Worm (Caenorhabditis elegans) whole organism, midembryonic: Measurements from ENCODE around the gene F53H1.4.

Experiments used
- T22C8.4 ChIP-seq: fragments of 200-800 bp; sonication (Bioruptor generic); IDR thresholded peaks from 2 replicates; pipeline ENCODE4 v1.3.6; 2022; ENCODE audit warnings: missing genetic modification characterization, missing compliant biosample characterization
- cog-1 ChIP-seq: sonication (generic microtip); optimal IDR thresholded peaks from 2 replicates; lab custom pipeline; 2016; ENCODE audit warnings: missing genetic modification characterization, missing compliant biosample characterization
- flt-1 ChIP-seq: fragments of 200-800 bp; sonication (Bioruptor generic); IDR thresholded peaks from 2 replicates; pipeline ENCODE4 v1.3.6; 2022; ENCODE audit warnings: missing genetic modification characterization, missing compliant biosample characterization
- klf-2 ChIP-seq: fragments of 200-800 bp; sonication (Bioruptor generic); conservative IDR thresholded peaks from 2 replicates; pipeline ENCODE4 v1.3.6; 2022; ENCODE audit warnings: missing genetic modification reagents, missing genetic modification characterization, missing compliant biosample characterization
- med-1 ChIP-seq: sonication (generic microtip); optimal IDR thresholded peaks from 2 replicates; lab custom pipeline; 2017; ENCODE audit warnings: missing genetic modification characterization, mild to moderate bottlenecking, missing compliant biosample characterization, antibody characterized with exemption, missing genetic modification reagents; ENCODE audit not compliant: insufficient read depth
- ref-1 ChIP-seq: fragments of 200-800 bp; sonication (Bioruptor generic); conservative IDR thresholded peaks from 2 replicates; pipeline ENCODE4 v1.3.6; 2022; ENCODE audit warnings: missing genetic modification reagents, missing genetic modification characterization, missing compliant biosample characterization
- tab-1 ChIP-seq: fragments of 200-800 bp; sonication (Bioruptor generic); IDR thresholded peaks from 2 replicates; pipeline ENCODE4 v1.3.6; 2022; ENCODE audit warnings: missing genetic modification characterization, missing compliant biosample characterization
- ztf-23 ChIP-seq: fragments of 200-800 bp; sonication (Bioruptor generic); IDR thresholded peaks from 2 replicates; pipeline ENCODE4 v1.3.6; 2022; ENCODE audit warnings: missing genetic modification reagents, missing genetic modification characterization, missing compliant biosample characterization
- ztf-29 ChIP-seq: fragments of 200-800 bp; sonication (Bioruptor generic); IDR thresholded peaks from 2 replicates; pipeline ENCODE4 v1.3.6; 2022; ENCODE audit warnings: missing genetic modification reagents, missing genetic modification characterization, missing compliant biosample characterization

The F53H1.4 gene

DNA sequence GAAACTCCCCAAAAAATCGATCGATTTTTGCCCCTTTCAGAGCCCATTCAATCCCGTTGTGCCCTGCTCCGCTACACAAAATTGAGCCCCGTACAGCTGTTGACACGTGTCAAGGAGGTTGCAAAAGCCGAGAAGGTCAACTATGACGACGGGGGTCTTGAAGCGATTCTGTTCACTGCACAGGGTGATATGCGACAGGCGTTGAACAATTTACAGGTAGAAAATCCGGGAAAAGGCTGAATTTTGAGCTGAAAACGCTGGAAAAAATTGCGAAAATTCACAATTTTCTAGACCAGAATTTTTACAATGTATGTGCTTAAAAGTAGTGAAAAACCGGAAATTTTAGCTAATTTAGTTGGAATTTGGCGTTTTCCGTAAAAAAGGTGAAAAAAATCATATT lies 39.4 kb downstream of the F53H1.4 start:
- no peak for TF ChIP-seq ztf-29 (GFP tag; lab: Robert Waterston, UW)
- TF ChIP-seq ref-1 (GFP tag; lab: Robert Waterston, UW): no peak
- TF ChIP-seq cog-1: no peak
- TF ChIP-seq flt-1: no peak
- TF ChIP-seq med-1 (GFP tag; lab: Kevin White, UChicago): no peak
- no peak for TF ChIP-seq klf-2 (GFP tag; lab: Robert Waterston, UW)
- no peak for TF ChIP-seq T22C8.4 (GFP tag; lab: Robert Waterston, UW)
- TF ChIP-seq tab-1 (GFP tag; lab: Robert Waterston, UW): no peak
- no peak for TF ChIP-seq ztf-23 (GFP tag; lab: Robert Waterston, UW)

DNA sequence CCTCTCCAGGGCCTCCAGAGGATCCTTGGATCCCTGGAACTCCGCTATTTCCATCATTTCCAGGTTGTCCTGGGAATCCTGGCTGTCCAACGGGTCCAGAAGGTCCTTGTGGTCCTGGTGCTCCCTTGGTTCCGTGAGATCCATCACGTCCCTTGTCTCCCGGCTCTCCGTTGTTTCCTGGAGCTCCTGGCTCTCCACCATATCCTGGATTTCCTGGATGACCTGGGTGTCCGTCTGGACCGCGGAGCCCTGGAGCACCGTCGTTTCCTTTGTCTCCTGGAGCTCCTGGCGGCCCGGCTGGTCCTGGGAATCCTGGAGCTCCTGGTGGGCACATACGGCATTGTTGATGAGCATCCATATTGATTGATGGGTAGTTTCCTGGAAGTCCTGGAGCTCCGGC lies 43.8 kb downstream of the F53H1.4 start:
- TF ChIP-seq cog-1 (no peak), klf-2 (GFP tag; lab: Robert Waterston, UW) (no peak), ztf-23 (GFP tag; lab: Robert Waterston, UW) (no peak), T22C8.4 (GFP tag; lab: Robert Waterston, UW) (no peak), flt-1 (no peak), tab-1 (GFP tag; lab: Robert Waterston, UW) (no peak), med-1 (GFP tag; lab: Kevin White, UChicago) (no peak), ztf-29 (GFP tag; lab: Robert Waterston, UW) (no peak), ref-1 (GFP tag; lab: Robert Waterston, UW) (no peak)

DNA sequence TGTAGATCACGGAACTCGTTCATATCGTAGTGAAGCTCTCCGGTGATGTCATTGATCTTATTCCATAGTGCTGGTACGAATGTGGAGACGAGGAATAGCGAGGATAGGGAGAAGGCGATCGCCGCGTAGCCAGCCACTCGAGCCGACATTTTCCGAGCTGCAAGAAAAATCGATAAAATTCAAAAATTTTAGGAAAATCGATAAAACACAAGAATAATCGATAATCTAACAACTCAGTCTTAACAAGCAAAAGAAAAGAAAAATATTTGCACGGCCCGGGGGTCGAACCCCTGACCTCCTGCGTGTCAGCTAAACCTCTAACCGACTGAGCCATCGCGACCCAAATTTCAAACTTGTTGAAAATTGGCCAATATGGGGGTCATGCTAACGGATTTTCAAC lies 45.2 kb downstream of the F53H1.4 start, which contains the start of gene col-104:
col-104 (minus strand) TSS at position 159 of the 400 bp plus-strand sequence.
- no peak for TF ChIP-seq ztf-23 (GFP tag; lab: Robert Waterston, UW)
- TF ChIP-seq T22C8.4 (GFP tag; lab: Robert Waterston, UW): peak; percentile 73

DNA sequence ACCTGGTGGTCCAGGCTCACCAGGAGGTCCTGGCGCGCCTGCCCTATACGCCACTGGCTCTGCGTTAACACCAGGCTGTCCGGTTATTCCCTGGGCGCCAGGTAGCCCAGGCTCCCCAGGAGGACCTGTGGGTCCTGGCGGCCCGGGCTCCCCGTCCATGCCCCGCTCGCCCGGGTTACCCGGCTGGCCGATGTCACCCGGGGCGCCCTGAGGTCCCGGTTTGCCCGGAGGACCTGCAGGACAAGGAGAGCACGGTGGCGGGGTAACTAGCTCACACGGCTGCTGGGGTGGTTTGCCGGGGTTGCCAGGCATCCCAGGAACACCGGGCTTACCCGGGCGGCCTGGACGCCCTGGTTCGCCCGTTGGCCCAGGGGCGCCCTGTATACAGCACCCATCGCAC lies 48.1 kb downstream of the F53H1.4 start:
- TF ChIP-seq ztf-23 (GFP tag; lab: Robert Waterston, UW) (no peak), cog-1 (no peak), ztf-29 (GFP tag; lab: Robert Waterston, UW) (no peak), flt-1 (0 out of 2 replicates have a peak, but pooled peaks have one; percentile 43), med-1 (GFP tag; lab: Kevin White, UChicago) (no peak), tab-1 (GFP tag; lab: Robert Waterston, UW) (0 out of 2 replicates have a peak, but pooled peaks have one; percentile 20), ref-1 (GFP tag; lab: Robert Waterston, UW) (no peak), T22C8.4 (GFP tag; lab: Robert Waterston, UW) (no peak), klf-2 (GFP tag; lab: Robert Waterston, UW) (no peak)

DNA sequence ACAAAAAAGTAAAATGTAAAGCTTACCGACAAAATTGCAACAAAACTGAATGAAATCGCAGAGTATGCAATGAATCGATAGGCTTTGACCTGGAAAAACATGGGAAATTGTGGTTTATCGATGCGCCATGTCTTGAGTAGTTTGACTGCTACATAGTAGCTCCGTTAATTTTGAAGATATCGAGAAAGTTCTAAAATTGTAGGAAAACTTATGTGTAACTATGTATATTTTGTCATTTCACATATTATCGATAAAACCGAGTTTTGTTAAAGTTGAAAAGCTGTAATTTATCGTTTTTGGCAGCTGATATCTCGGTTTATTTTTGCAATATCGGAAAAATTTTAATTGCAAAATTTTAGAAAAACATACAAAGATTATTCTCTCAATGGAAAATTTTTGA lies 49.2 kb downstream of the F53H1.4 start, which contains the start of gene col-105:
col-105 (minus strand) TSS at position 101 of the 400 bp plus-strand sequence.
- TF ChIP-seq ztf-29 (GFP tag; lab: Robert Waterston, UW): no peak
- TF ChIP-seq tab-1 (GFP tag; lab: Robert Waterston, UW): no peak
- TF ChIP-seq klf-2 (GFP tag; lab: Robert Waterston, UW): no peak
- TF ChIP-seq ztf-23 (GFP tag; lab: Robert Waterston, UW): no peak
- TF ChIP-seq flt-1: no peak
- no peak for TF ChIP-seq T22C8.4 (GFP tag; lab: Robert Waterston, UW)
- TF ChIP-seq cog-1: no peak
- TF ChIP-seq med-1 (GFP tag; lab: Kevin White, UChicago): no peak
- no peak for TF ChIP-seq ref-1 (GFP tag; lab: Robert Waterston, UW)

DNA sequence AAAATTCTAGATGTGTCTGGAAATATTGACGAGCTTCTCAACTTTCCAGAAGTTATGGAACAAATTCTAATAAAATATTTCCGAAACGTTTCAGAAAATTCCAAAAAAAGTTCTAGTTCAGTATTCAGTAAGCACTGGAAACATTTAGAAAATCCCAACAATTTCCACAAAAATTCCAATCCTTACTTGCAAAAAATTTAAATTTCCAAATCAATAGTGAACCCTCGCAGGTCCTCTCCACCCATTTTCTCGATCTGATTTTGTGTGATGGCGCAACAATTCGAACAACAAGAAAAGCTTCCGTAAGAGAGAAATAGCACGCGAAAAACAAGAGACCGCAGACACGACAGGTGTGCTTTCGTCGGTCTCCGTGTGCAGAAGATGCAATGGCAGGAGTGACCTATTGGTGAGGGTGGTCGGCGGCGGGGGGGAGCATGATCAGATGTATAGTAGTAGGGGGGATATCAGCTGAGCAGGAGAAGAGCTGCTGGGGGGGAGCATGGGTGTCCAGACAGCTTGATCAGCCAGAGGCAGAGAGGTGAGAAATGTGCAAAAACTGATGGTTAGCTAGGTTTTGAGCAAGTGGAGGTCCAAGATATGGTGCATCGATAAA lies 51.8 kb downstream of the F53H1.4 start:
- TF ChIP-seq T22C8.4 (GFP tag; lab: Robert Waterston, UW) (no peak), ref-1 (GFP tag; lab: Robert Waterston, UW) (no peak), med-1 (GFP tag; lab: Kevin White, UChicago) (no peak), ztf-23 (GFP tag; lab: Robert Waterston, UW) (no peak), flt-1 (no peak), tab-1 (GFP tag; lab: Robert Waterston, UW) (no peak), ztf-29 (GFP tag; lab: Robert Waterston, UW) (no peak), klf-2 (GFP tag; lab: Robert Waterston, UW) (no peak), cog-1 (no peak)

DNA sequence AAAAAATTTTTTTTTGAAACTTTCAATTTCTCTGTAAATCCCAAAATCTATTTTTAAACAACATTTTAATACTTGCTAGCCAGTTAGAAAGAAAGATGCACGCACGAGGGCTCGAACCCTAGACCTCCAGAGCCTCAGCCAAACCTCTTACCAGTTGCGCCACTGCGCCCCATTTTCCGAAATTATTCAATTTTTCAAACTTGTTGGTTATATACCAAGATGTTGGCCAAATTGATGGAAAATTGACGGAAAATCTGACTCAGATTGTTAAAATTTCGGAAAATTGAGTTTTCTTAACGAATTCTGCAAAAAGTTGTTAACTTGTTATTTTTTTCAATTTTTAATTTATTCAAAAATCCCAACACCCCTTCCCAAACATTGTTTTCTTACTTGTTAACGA lies 55.8 kb downstream of the F53H1.4 start:
- TF ChIP-seq T22C8.4 (GFP tag; lab: Robert Waterston, UW) (no peak), ref-1 (GFP tag; lab: Robert Waterston, UW) (no peak), ztf-29 (GFP tag; lab: Robert Waterston, UW) (no peak), med-1 (GFP tag; lab: Kevin White, UChicago) (no peak), cog-1 (no peak), ztf-23 (GFP tag; lab: Robert Waterston, UW) (no peak), flt-1 (no peak), klf-2 (GFP tag; lab: Robert Waterston, UW) (no peak), tab-1 (GFP tag; lab: Robert Waterston, UW) (no peak)

DNA sequence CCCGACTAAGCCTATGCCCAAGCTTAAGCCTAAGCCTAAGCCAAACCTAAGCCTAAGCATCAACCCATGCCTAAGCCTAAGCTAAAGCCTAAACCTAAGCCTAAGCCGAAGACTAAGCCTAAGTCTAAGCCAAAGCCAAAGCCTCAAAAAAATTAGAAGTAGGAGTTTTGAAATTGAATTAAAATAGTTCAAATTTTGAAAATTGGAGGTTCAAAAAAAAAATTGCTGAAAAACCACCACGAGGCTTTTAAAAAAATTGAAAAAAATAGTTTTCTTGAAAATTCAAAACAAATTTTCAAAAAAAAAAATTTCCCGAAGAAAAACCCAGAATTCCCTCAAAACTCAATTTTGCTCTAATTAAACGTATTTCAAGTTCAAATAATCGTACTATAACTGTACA lies 57.1 kb downstream of the F53H1.4 start:
- no peak for TF ChIP-seq ztf-29 (GFP tag; lab: Robert Waterston, UW)
- no peak for TF ChIP-seq ztf-23 (GFP tag; lab: Robert Waterston, UW)
- no peak for TF ChIP-seq ref-1 (GFP tag; lab: Robert Waterston, UW)
- no peak for TF ChIP-seq cog-1

DNA sequence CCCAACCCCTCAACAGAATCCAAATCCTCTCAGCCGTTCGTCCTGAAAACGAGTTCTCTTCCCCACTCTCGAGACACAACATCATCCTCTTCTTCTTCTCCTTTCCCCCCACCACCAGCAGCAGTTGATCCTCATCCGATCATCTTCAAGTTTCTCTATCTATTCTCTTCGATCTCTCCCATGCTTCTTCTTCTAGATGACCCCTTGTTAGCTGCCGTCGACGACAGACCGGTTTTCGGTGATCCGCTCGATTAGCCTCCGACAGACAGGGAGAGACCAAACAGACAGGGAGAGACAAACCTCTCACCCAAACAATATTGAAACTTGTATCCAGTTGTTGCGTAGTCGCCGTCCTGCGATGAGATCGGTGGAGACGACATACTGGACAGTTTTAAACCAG lies 61.3 kb downstream of the F53H1.4 start:
- TF ChIP-seq med-1 (GFP tag; lab: Kevin White, UChicago) (no peak), cog-1 (no peak), T22C8.4 (GFP tag; lab: Robert Waterston, UW) (no peak), ztf-29 (GFP tag; lab: Robert Waterston, UW) (no peak)

DNA sequence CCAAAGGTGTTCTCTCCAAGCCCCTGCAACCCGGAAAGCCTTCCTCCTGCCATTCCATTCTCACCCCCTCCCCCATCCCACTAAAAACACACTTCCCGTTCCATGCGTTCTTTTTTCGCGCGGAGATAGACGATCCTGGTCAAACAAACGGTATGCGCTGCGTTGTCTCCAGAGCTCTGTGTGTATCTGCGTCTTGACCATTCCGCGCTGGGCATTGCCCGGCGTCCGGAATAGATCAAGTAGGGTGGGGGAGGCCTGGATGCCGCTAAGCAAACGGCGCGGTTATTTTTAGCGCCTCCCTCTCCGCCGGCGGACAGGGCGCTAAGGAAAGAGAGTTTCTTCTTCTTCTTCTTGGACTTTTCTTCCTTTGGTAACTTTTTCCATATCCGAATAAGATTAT lies 65.3 kb downstream of the F53H1.4 start:
- TF ChIP-seq ztf-23 (GFP tag; lab: Robert Waterston, UW) (no peak), ztf-29 (GFP tag; lab: Robert Waterston, UW) (no peak), T22C8.4 (GFP tag; lab: Robert Waterston, UW) (no peak), med-1 (GFP tag; lab: Kevin White, UChicago) (no peak), flt-1 (no peak), cog-1 (no peak), ref-1 (GFP tag; lab: Robert Waterston, UW) (no peak), klf-2 (GFP tag; lab: Robert Waterston, UW) (no peak), tab-1 (GFP tag; lab: Robert Waterston, UW) (no peak)
